Fruit fly (Drosophila melanogaster) whole organism, prepupa: ENCODE results near the gene NimC2.
A peak's percentile ranks its signal among the peaks of the same experiment; 100 is the strongest.

ENCODE experiments used
- CG1621 ChIP-seq: fragments of 200-800 bp; sonication (Bioruptor generic); optimal IDR thresholded peaks from 3 replicates; lab custom pipeline; 2018; ENCODE audit warnings: missing biosample characterization, mild to moderate bottlenecking, missing genetic modification characterization
- CG32006 ChIP-seq: fragments of 200-800 bp; sonication (Bioruptor generic); optimal IDR thresholded peaks from 3 replicates; lab custom pipeline; 2017; ENCODE audit warnings: missing biosample characterization, mild to moderate bottlenecking, missing genetic modification characterization
- CG3919 ChIP-seq: fragments of 200-800 bp; sonication (Bioruptor generic); optimal IDR thresholded peaks from 3 replicates; lab custom pipeline; 2016; ENCODE audit warnings: missing biosample characterization, missing genetic modification characterization
- CG6163 ChIP-seq: fragments of 200-800 bp; sonication (Bioruptor generic); IDR thresholded peaks from 3 replicates; pipeline ENCODE4 v1.3.6; 2022; ENCODE audit warnings: missing biosample characterization, missing genetic modification characterization
- CG6276 ChIP-seq: fragments of 200-800 bp; sonication (Bioruptor generic); optimal IDR thresholded peaks from 2 replicates; lab custom pipeline; 2017; ENCODE audit warnings: missing biosample characterization, mild to moderate bottlenecking, missing genetic modification characterization
- CG6792 ChIP-seq: fragments of 200-800 bp; sonication (Bioruptor generic); optimal IDR thresholded peaks from 3 replicates; lab custom pipeline; 2016; ENCODE audit warnings: missing biosample characterization, missing genetic modification characterization
- CG6808 ChIP-seq: fragments of 200-800 bp; sonication (Bioruptor generic); optimal IDR thresholded peaks from 3 replicates; lab custom pipeline; 2017; ENCODE audit warnings: missing biosample characterization, missing genetic modification characterization, mild to moderate bottlenecking, moderate library complexity, missing genetic modification reagents
- CG8119 ChIP-seq: fragments of 200-800 bp; sonication (Bioruptor generic); IDR thresholded peaks from 3 replicates; pipeline ENCODE4 v1.3.6; 2022; ENCODE audit warnings: missing biosample characterization, missing genetic modification characterization
- CG8319 ChIP-seq: fragments of 200-800 bp; sonication (Bioruptor generic); optimal IDR thresholded peaks from 3 replicates; lab custom pipeline; 2016; ENCODE audit warnings: missing biosample characterization, missing genetic modification characterization
- CG9139 ChIP-seq: fragments of 200-800 bp; sonication (Bioruptor generic); optimal IDR thresholded peaks from 3 replicates; lab custom pipeline; 2017; ENCODE audit warnings: missing biosample characterization, mild to moderate bottlenecking, missing genetic modification characterization
- Eip75B ChIP-seq: fragments of 200-800 bp; sonication (Bioruptor generic); optimal IDR thresholded peaks from 3 replicates; lab custom pipeline; 2016; ENCODE audit warnings: missing biosample characterization, missing genetic modification characterization
- Eip78C ChIP-seq: fragments of 200-800 bp; sonication (Bioruptor generic); peaks from one replicate; lab custom pipeline; 2016; ENCODE audit warnings: missing biosample characterization, missing genetic modification characterization
- Ets21C ChIP-seq: fragments of 200-800 bp; sonication (Bioruptor generic); optimal IDR thresholded peaks from 3 replicates; lab custom pipeline; 2016; ENCODE audit warnings: missing biosample characterization, missing genetic modification characterization
- Hr39 ChIP-seq: fragments of 200-800 bp; sonication (Bioruptor generic); optimal IDR thresholded peaks from 2 replicates; lab custom pipeline; 2016; ENCODE audit warnings: missing biosample characterization, missing genetic modification characterization
- Hr4 ChIP-seq: fragments of 200-800 bp; sonication (Bioruptor generic); optimal IDR thresholded peaks from 3 replicates; lab custom pipeline; 2016; ENCODE audit warnings: missing biosample characterization, missing genetic modification characterization
- Lpt ChIP-seq: fragments of 200-800 bp; sonication (Bioruptor generic); optimal IDR thresholded peaks from 3 replicates; lab custom pipeline; 2016; ENCODE audit warnings: missing biosample characterization, missing genetic modification characterization
- Met ChIP-seq: fragments of 200-800 bp; sonication (Bioruptor generic); optimal IDR thresholded peaks from 3 replicates; lab custom pipeline; 2016; ENCODE audit warnings: missing biosample characterization, missing genetic modification characterization
- OdsH ChIP-seq: fragments of 200-800 bp; sonication (Bioruptor generic); optimal IDR thresholded peaks from 3 replicates; lab custom pipeline; 2016; ENCODE audit warnings: missing biosample characterization, missing genetic modification characterization
- Smox ChIP-seq: fragments of 200-800 bp; sonication (Bioruptor generic); optimal IDR thresholded peaks from 3 replicates; lab custom pipeline; 2016; ENCODE audit warnings: missing biosample characterization, missing genetic modification characterization
- Sox102F ChIP-seq: fragments of 200-800 bp; sonication (Bioruptor generic); optimal IDR thresholded peaks from 2 replicates; lab custom pipeline; 2016; ENCODE audit warnings: missing biosample characterization, mild to moderate bottlenecking, missing genetic modification characterization
- acj6 ChIP-seq: fragments of 200-800 bp; sonication (Bioruptor generic); optimal IDR thresholded peaks from 3 replicates; lab custom pipeline; 2016; ENCODE audit warnings: missing biosample characterization, missing genetic modification characterization
- cyc ChIP-seq: fragments of 200-800 bp; sonication (Bioruptor generic); optimal IDR thresholded peaks from 3 replicates; lab custom pipeline; 2016; ENCODE audit warnings: missing biosample characterization, missing genetic modification characterization
- dac ChIP-seq: fragments of 200-800 bp; sonication (Bioruptor generic); optimal IDR thresholded peaks from 2 replicates; lab custom pipeline; 2017; ENCODE audit warnings: missing biosample characterization, mild to moderate bottlenecking, missing genetic modification characterization
- dsx ChIP-seq: fragments of 200-800 bp; optimal IDR thresholded peaks from 3 replicates; lab custom pipeline; 2019; ENCODE audit warnings: missing biosample characterization, mild to moderate bottlenecking, missing genetic modification characterization, moderate library complexity; ENCODE audit not compliant: poor library complexity, severe bottlenecking
- eg ChIP-seq: fragments of 200-800 bp; sonication (Bioruptor generic); IDR thresholded peaks from 3 replicates; pipeline ENCODE4 v1.3.6; 2022; ENCODE audit warnings: missing biosample characterization, missing genetic modification characterization
- fd59A ChIP-seq: fragments of 200-800 bp; sonication (Bioruptor generic); optimal IDR thresholded peaks from 2 replicates; lab custom pipeline; 2017; ENCODE audit warnings: missing biosample characterization, mild to moderate bottlenecking, missing genetic modification characterization, missing genetic modification reagents
- fd85E ChIP-seq: fragments of 200-800 bp; sonication (Bioruptor generic); optimal IDR thresholded peaks from 3 replicates; lab custom pipeline; 2016; ENCODE audit warnings: missing biosample characterization, missing genetic modification characterization
- net ChIP-seq: fragments of 200-800 bp; sonication (Bioruptor generic); optimal IDR thresholded peaks from 3 replicates; lab custom pipeline; 2016; ENCODE audit warnings: missing biosample characterization, missing genetic modification characterization
- pdm3 ChIP-seq: fragments of 200-800 bp; sonication (Bioruptor generic); optimal IDR thresholded peaks from 3 replicates; lab custom pipeline; 2016; ENCODE audit warnings: missing biosample characterization, missing genetic modification characterization
- spab ChIP-seq: fragments of 200-800 bp; sonication (Bioruptor generic); optimal IDR thresholded peaks from 2 replicates; lab custom pipeline; 2017; ENCODE audit warnings: missing biosample characterization, mild to moderate bottlenecking, missing genetic modification characterization, missing genetic modification reagents
- ss ChIP-seq, 2 experiments: fragments of 200-800 bp; sonication (Bioruptor generic); optimal IDR thresholded peaks; 2 replicates in 1 of 2; 3 replicates in 1 of 2; lab custom pipeline; 2017 to 2018; ENCODE audit warnings: mild to moderate bottlenecking in 2 of 2, missing biosample characterization in 2 of 2, missing genetic modification characterization in 2 of 2, moderate library complexity in 1 of 2
- svp ChIP-seq: fragments of 200-800 bp; sonication (Bioruptor generic); peaks from one replicate; lab custom pipeline; 2016; ENCODE audit warnings: missing biosample characterization, missing genetic modification characterization
- topi ChIP-seq: fragments of 200-800 bp; sonication (Bioruptor generic); optimal IDR thresholded peaks from 3 replicates; lab custom pipeline; 2016; ENCODE audit warnings: missing biosample characterization, missing genetic modification characterization
- vri ChIP-seq: fragments of 200-800 bp; sonication (Bioruptor generic); optimal IDR thresholded peaks from 3 replicates; lab custom pipeline; 2016; ENCODE audit warnings: missing biosample characterization, mild to moderate bottlenecking, missing genetic modification characterization

NimC2 gene

DNA sequence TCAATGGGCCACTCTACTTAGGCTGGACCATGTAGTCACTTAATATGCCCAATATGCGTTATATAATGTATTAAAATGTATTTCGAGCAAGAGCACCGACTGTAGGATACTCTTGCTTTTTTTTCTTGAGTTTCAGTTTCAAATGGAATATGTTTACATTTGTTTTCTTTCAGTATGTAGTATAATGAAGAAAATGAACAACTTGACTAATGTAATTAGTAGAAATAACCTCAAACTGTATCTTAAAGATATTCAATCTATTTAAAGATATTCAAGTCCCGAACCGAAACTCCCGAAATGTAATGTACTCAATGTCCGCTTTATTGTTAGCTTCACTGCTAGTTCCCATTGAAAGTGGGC, 44.8 kb downstream of the NimC2 start (continued):
- no peak for TF ChIP-seq Sox102F (GFP tag; lab: Kevin White, UChicago)
- no peak for TF ChIP-seq Smox (GFP tag; lab: Kevin White, UChicago)
- TF ChIP-seq CG3919 (GFP tag; lab: Kevin White, UChicago): no peak
- TF ChIP-seq Ets21C (GFP tag; lab: Kevin White, UChicago): no peak
- no peak for TF ChIP-seq Met (GFP tag; lab: Kevin White, UChicago)
- TF ChIP-seq acj6: peak; percentile 12
- TF ChIP-seq spab (GFP tag; lab: Kevin White, UChicago): no peak
- TF ChIP-seq net (GFP tag; lab: Kevin White, UChicago): peak; percentile 4
- TF ChIP-seq CG8319 (GFP tag; lab: Kevin White, UChicago): no peak
- peak; percentile 14 for TF ChIP-seq dac (GFP tag; lab: Kevin White, UChicago)
- no peak for TF ChIP-seq CG6808 (GFP tag; lab: Kevin White, UChicago)
- TF ChIP-seq ss (GFP tag; optimal IDR thresholded peaks at IDR 0.05; lab: Kevin White, UChicago): no peak
- TF ChIP-seq CG32006 (GFP tag; lab: Kevin White, UChicago): peak; percentile 80
- no peak for TF ChIP-seq cyc (GFP tag; lab: Kevin White, UChicago)
- TF ChIP-seq pdm3: peak; percentile 39
- TF ChIP-seq CG6163 (GFP tag; lab: Robert Waterston, UW): no peak; the same call in 2 of the 3 replicates
- peak; percentile 79 for TF ChIP-seq Hr4 (GFP tag; lab: Kevin White, UChicago)

DNA sequence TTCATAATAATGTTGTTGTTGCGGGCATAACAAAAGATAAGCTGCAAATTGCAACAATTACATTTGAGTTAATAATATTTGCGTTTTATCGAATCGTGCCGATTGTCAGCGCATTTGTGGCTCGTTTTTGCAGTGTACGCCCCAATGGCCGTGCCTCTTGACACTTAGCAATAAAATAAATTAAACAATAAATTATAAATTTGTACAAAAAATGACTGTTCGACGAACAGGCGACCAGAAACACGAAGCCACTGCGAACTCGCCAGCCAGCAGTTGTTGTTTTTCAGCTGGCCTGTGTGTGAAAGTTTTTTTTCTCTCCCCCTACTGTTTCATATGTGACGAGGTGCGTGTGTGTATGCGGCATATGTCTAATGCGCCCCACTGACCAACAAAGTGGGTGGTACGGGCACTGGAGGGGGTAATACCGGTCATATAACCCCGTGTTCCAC, 45.6 kb downstream of the NimC2 start:
- TF ChIP-seq Eip78C (GFP tag; lab: Kevin White, UChicago) (peak; percentile 56), svp (GFP tag; lab: Kevin White, UChicago) (peak; percentile 76), CG6276 (GFP tag; lab: Kevin White, UChicago) (peak; percentile 63), vri (GFP tag; lab: Kevin White, UChicago) (peak; percentile 55), CG6792 (GFP tag; lab: Kevin White, UChicago) (no peak), dsx (no peak), Sox102F (GFP tag; lab: Kevin White, UChicago) (peak; percentile 37), Smox (GFP tag; lab: Kevin White, UChicago) (no peak), Hr39 (GFP tag; lab: Kevin White, UChicago) (no peak), CG1621 (tag; lab: Kevin White, UChicago) (no peak), CG6163 (GFP tag; lab: Robert Waterston, UW) (peak; percentile 41; the same call in 1 of the 3 replicates), dac (GFP tag; lab: Kevin White, UChicago) (no peak), CG8119 (GFP tag; lab: Robert Waterston, UW) (peak; percentile 38; the same call in 1 of the 3 replicates)
- TF ChIP-seq, all 60 proteins: peak for 7

DNA sequence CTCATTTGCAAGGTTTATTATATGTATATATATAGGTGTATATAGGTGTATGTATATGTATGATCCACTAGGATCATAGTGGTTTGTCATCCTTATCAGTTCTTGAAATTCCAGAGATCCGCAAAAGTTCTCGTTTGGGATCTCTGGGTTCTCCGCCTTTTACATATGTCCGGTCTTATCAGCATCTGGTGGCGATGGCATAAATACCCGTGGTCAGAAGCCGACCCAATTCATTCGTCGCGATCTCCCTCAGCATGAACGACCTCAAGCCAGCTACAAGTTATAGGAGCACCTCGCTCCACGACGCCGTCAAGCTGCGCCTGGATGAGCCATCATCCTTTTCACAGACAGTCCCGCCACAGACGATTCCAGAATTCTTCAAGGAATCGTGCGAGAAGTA, 46.9 kb downstream of the NimC2 start, which contains the start of gene hll:
TSS of gene hll (plus strand) at position 224 of the 400 bp plus-strand sequence.
- no peak for TF ChIP-seq spab (GFP tag; lab: Kevin White, UChicago)
- TF ChIP-seq topi (GFP tag; lab: Kevin White, UChicago): no peak
- peak; percentile 89 for TF ChIP-seq svp (GFP tag; lab: Kevin White, UChicago)

DNA sequence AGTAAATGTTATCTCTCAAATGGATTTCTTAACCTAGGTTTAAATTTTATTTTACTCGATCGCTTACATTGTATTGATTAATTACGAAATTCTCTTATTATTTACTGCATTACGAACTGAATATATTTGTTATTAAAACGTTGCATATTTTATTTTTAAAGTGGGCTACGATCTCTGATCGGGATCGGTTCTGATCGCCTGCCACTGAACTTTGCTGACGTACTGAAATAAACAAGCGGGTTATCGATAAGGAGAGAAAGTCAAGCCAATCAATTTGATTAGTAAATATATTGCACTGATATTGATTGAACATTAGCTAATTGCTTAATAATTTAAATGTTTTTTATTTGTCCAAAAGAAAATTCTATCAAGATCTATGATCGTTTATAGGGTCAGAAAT, 49.3 kb downstream of the NimC2 start:
- TF ChIP-seq dsx (peak; percentile 67), topi (GFP tag; lab: Kevin White, UChicago) (no peak), acj6 (no peak), pdm3 (no peak), fd59A (no peak), fd85E (GFP tag; lab: Kevin White, UChicago) (no peak), svp (GFP tag; lab: Kevin White, UChicago) (peak; percentile 95), CG9139 (GFP tag; lab: Kevin White, UChicago) (no peak), eg (no peak), Eip75B (no peak)

DNA sequence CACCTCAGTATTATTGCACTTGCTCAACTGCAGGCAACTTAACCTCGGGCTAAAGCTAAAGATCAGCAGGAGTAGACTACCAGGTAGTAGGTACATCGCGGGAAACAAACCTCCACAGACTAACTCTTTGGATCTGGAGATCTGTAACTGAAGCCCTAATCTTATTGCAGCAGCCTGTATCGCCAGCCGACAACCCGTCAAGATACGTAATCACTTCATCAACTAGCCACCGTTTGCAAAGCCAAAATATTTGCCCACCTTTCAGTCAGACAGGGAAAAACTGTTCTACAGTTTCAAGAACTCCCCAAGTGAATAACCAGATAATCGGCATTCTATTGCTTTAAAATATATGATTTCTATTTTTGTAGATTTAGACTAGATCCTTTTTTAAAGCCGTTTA, 51.5 kb downstream of the NimC2 start, which contains the start of gene CG18095:
TSS of gene CG18095 (minus strand) at position 101 of the 400 bp plus-strand sequence.
- TF ChIP-seq Lpt: no peak
- TF ChIP-seq OdsH (GFP tag; lab: Kevin White, UChicago): no peak
